Fruit fly (Drosophila melanogaster) whole organism, embryonic: ENCODE data around the gene Nepl14.

Experiments used
- Abd-B ChIP-seq: fragments of 200-800 bp; sonication (Bioruptor generic); optimal IDR thresholded peaks from 2 replicates; lab custom pipeline; 2018; ENCODE audit warnings: missing biosample characterization, mild to moderate bottlenecking, missing genetic modification characterization, moderate library complexity
- Bdp1 ChIP-seq: fragments of 200-800 bp; sonication (Bioruptor generic); optimal IDR thresholded peaks from 3 replicates; lab custom pipeline; 2016; ENCODE audit warnings: missing biosample characterization, missing genetic modification characterization
- C15 ChIP-seq: fragments of 200-800 bp; sonication (Bioruptor generic); IDR thresholded peaks from 3 replicates; pipeline ENCODE4 v1.3.6; 2022; ENCODE audit warnings: missing biosample characterization, missing genetic modification characterization
- CG10565 ChIP-seq: fragments of 200-800 bp; sonication (Bioruptor generic); optimal IDR thresholded peaks from 3 replicates; lab custom pipeline; 2016; ENCODE audit warnings: missing biosample characterization, mild to moderate bottlenecking, missing genetic modification characterization
- CG12071 ChIP-seq: fragments of 200-800 bp; sonication (Bioruptor generic); optimal IDR thresholded peaks from 3 replicates; lab custom pipeline; 2018; ENCODE audit warnings: missing biosample characterization, mild to moderate bottlenecking, missing genetic modification characterization
- CG12769 ChIP-seq: fragments of 200-800 bp; sonication (Bioruptor generic); optimal IDR thresholded peaks from 2 replicates; lab custom pipeline; 2019; ENCODE audit warnings: missing biosample characterization, mild to moderate bottlenecking, missing genetic modification characterization, moderate library complexity
- CG13287 ChIP-seq: fragments of 200-800 bp; sonication (Bioruptor generic); IDR thresholded peaks from 2 replicates; pipeline ENCODE4 v1.3.6; 2022; ENCODE audit warnings: missing biosample characterization, missing genetic modification characterization; ENCODE audit not compliant: partially characterized antibody
- CG15269 ChIP-seq: fragments of 200-800 bp; sonication (Bioruptor generic); optimal IDR thresholded peaks from 2 replicates; lab custom pipeline; 2018; ENCODE audit warnings: missing biosample characterization, mild to moderate bottlenecking, missing genetic modification characterization, moderate library complexity
- CG16813 ChIP-seq: fragments of 200-800 bp; sonication (Bioruptor generic); IDR thresholded peaks from 3 replicates; pipeline ENCODE4 v1.3.6; 2022; ENCODE audit warnings: missing biosample characterization, missing genetic modification characterization; ENCODE audit not compliant: partially characterized antibody
- CG17612 ChIP-seq: fragments of 200-800 bp; sonication (Bioruptor generic); IDR thresholded peaks from 2 replicates; pipeline ENCODE4 v1.3.6; 2022; ENCODE audit warnings: missing biosample characterization, missing genetic modification characterization
- CG2712 ChIP-seq: fragments of 200-800 bp; optimal IDR thresholded peaks from 3 replicates; lab custom pipeline; 2019; ENCODE audit warnings: missing biosample characterization, mild to moderate bottlenecking, missing genetic modification characterization, moderate library complexity
- CG33557 ChIP-seq: fragments of 200-800 bp; sonication (Bioruptor generic); optimal IDR thresholded peaks from 2 replicates; lab custom pipeline; 2019; ENCODE audit warnings: missing biosample characterization, mild to moderate bottlenecking, missing genetic modification characterization, moderate library complexity
- CG34376 ChIP-seq: fragments of 200-800 bp; sonication (Bioruptor generic); optimal IDR thresholded peaks from 2 replicates; lab custom pipeline; 2018; ENCODE audit warnings: missing biosample characterization, mild to moderate bottlenecking, missing genetic modification characterization
- CG42726 ChIP-seq: fragments of 200-800 bp; sonication (Bioruptor generic); IDR thresholded peaks from 2 replicates; pipeline ENCODE4 v1.3.6; 2022; ENCODE audit warnings: missing biosample characterization, missing genetic modification characterization; ENCODE audit not compliant: partially characterized antibody
- CG5953 ChIP-seq: fragments of 200-800 bp; sonication (Bioruptor generic); IDR thresholded peaks from 2 replicates; pipeline ENCODE4 v1.3.6; 2022; ENCODE audit warnings: missing biosample characterization, missing genetic modification characterization
- CG7372 ChIP-seq: fragments of 200-800 bp; sonication (Bioruptor generic); IDR thresholded peaks from 2 replicates; pipeline ENCODE4 v1.3.6; 2022; ENCODE audit warnings: missing biosample characterization, missing genetic modification characterization
- CG7839 ChIP-seq: fragments of 200-800 bp; sonication (Bioruptor generic); optimal IDR thresholded peaks from 3 replicates; lab custom pipeline; 2018; ENCODE audit warnings: missing biosample characterization, mild to moderate bottlenecking, missing genetic modification characterization, moderate library complexity
- CG8281 ChIP-seq: fragments of 200-800 bp; sonication (Bioruptor generic); optimal IDR thresholded peaks from 2 replicates; lab custom pipeline; 2018; ENCODE audit warnings: missing biosample characterization, mild to moderate bottlenecking, missing genetic modification characterization, moderate library complexity
- CG9727 ChIP-seq: fragments of 200-800 bp; sonication (Bioruptor generic); optimal IDR thresholded peaks from 3 replicates; lab custom pipeline; 2017; ENCODE audit warnings: missing biosample characterization, mild to moderate bottlenecking, missing genetic modification characterization
- D ChIP-seq, 2 experiments: fragments of 200-800 bp in 1 of 2; fragments of >200 bp in 1 of 2; sonication (Bioruptor generic) in 1 of 2; optimal IDR thresholded peaks; 2 replicates in 1 of 2; 3 replicates in 1 of 2; lab custom pipeline; 2017; ENCODE audit warnings: mild to moderate bottlenecking in 1 of 2, missing biosample characterization in 1 of 2, missing genetic modification characterization in 1 of 2, missing genetic modification reagents in 1 of 2
- Dbx ChIP-seq: fragments of 200-800 bp; sonication (Bioruptor generic); IDR thresholded peaks from 3 replicates; pipeline ENCODE4 v1.3.6; 2022; ENCODE audit warnings: missing biosample characterization, missing genetic modification characterization
- Dfd ChIP-seq, 2 experiments: fragments of >200 bp; optimal IDR thresholded peaks; 2 replicates each; lab custom pipeline; 2017; ENCODE audit warnings: missing biosample characterization in 2 of 2, missing genetic modification characterization in 2 of 2
- HLHmδ ChIP-seq: fragments of 200-800 bp; sonication (Bioruptor generic); optimal IDR thresholded peaks from 2 replicates; lab custom pipeline; 2018; ENCODE audit warnings: missing biosample characterization, mild to moderate bottlenecking, missing genetic modification characterization, moderate library complexity
- Hr78 ChIP-seq, 2 experiments: fragments of 200-800 bp in 1 of 2; fragments of >200 bp in 1 of 2; sonication (Bioruptor generic) in 1 of 2; optimal IDR thresholded peaks; 2 replicates each; lab custom pipeline; 2017 to 2019; ENCODE audit warnings: missing biosample characterization in 2 of 2, missing genetic modification characterization in 2 of 2, mild to moderate bottlenecking in 1 of 2, moderate library complexity in 1 of 2
- Hsf ChIP-seq: fragments of 200-800 bp; sonication (Bioruptor generic); optimal IDR thresholded peaks from 3 replicates; lab custom pipeline; 2016; ENCODE audit warnings: missing biosample characterization, missing genetic modification characterization
- Lim3 ChIP-seq: fragments of 200-800 bp; sonication (Bioruptor generic); IDR thresholded peaks from 2 replicates; pipeline ENCODE4 v1.3.6; 2022; ENCODE audit warnings: missing biosample characterization, missing genetic modification characterization
- MESR4 ChIP-seq: fragments of 200-800 bp; sonication (Bioruptor generic); optimal IDR thresholded peaks from 2 replicates; lab custom pipeline; 2018; ENCODE audit warnings: missing biosample characterization, mild to moderate bottlenecking, missing genetic modification characterization, moderate library complexity
- TFAM ChIP-seq: fragments of 200-800 bp; sonication (Bioruptor generic); optimal IDR thresholded peaks from 2 replicates; lab custom pipeline; 2017; ENCODE audit warnings: missing biosample characterization, missing genetic modification characterization, inconsistent platforms
- ab ChIP-seq: fragments of 200-800 bp; sonication (Bioruptor generic); optimal IDR thresholded peaks from 2 replicates; lab custom pipeline; 2016; ENCODE audit warnings: missing biosample characterization, missing genetic modification characterization
- abd-A ChIP-seq: fragments of 200-800 bp; sonication (Bioruptor generic); optimal IDR thresholded peaks from 3 replicates; lab custom pipeline; 2019; ENCODE audit warnings: missing biosample characterization, mild to moderate bottlenecking, missing genetic modification characterization, moderate library complexity
- ap ChIP-seq: fragments of 200-800 bp; sonication (Bioruptor generic); IDR thresholded peaks from 2 replicates; pipeline ENCODE4 v1.3.6; 2022; ENCODE audit warnings: missing biosample characterization, missing genetic modification characterization
- bbx ChIP-seq: fragments of 200-800 bp; sonication (Bioruptor generic); IDR thresholded peaks from 2 replicates; pipeline ENCODE4 v1.3.6; 2022; ENCODE audit warnings: missing biosample characterization, missing genetic modification characterization; ENCODE audit not compliant: partially characterized antibody
- cg ChIP-seq: fragments of 200-800 bp; sonication (Bioruptor generic); optimal IDR thresholded peaks from 3 replicates; lab custom pipeline; 2019; ENCODE audit warnings: missing biosample characterization, mild to moderate bottlenecking, missing genetic modification characterization, moderate library complexity
- chinmo ChIP-seq: fragments of 200-800 bp; sonication (Bioruptor generic); IDR thresholded peaks from 4 replicates; pipeline ENCODE4 v1.3.6; 2022; ENCODE audit warnings: missing biosample characterization, missing genetic modification characterization; ENCODE audit not compliant: partially characterized antibody
- ci ChIP-seq: fragments of 200-800 bp; sonication (Bioruptor generic); IDR thresholded peaks from 3 replicates; pipeline ENCODE4 v1.3.6; 2022; ENCODE audit warnings: missing biosample characterization, missing genetic modification characterization
- crc ChIP-seq: fragments of 200-800 bp; sonication (Bioruptor generic); optimal IDR thresholded peaks from 2 replicates; lab custom pipeline; 2016; ENCODE audit warnings: missing biosample characterization, missing genetic modification characterization
- cwo ChIP-seq: fragments of 200-800 bp; sonication (Bioruptor generic); optimal IDR thresholded peaks from 3 replicates; lab custom pipeline; 2017; ENCODE audit warnings: missing biosample characterization, missing genetic modification characterization, mild to moderate bottlenecking, moderate library complexity, missing genetic modification reagents
- grn ChIP-seq: fragments of 200-800 bp; sonication (Bioruptor generic); optimal IDR thresholded peaks from 3 replicates; lab custom pipeline; 2017; ENCODE audit warnings: missing biosample characterization, missing genetic modification characterization
- ind ChIP-seq: fragments of 200-800 bp; sonication (Bioruptor generic); optimal IDR thresholded peaks from 3 replicates; lab custom pipeline; 2016; ENCODE audit warnings: missing biosample characterization, missing genetic modification characterization
- jumu ChIP-seq: fragments of 200-800 bp; sonication (Bioruptor generic); optimal IDR thresholded peaks from 3 replicates; lab custom pipeline; 2016; ENCODE audit warnings: missing biosample characterization, missing genetic modification characterization
- lmd ChIP-seq: fragments of 200-800 bp; sonication (Bioruptor generic); IDR thresholded peaks from 2 replicates; pipeline ENCODE4 v1.3.6; 2022; ENCODE audit warnings: missing biosample characterization, missing genetic modification characterization
- mirr ChIP-seq: fragments of 200-800 bp; sonication (Bioruptor generic); optimal IDR thresholded peaks from 3 replicates; lab custom pipeline; 2018; ENCODE audit warnings: missing biosample characterization, mild to moderate bottlenecking, missing genetic modification characterization
- nmo ChIP-seq: fragments of 200-800 bp; sonication (Bioruptor generic); optimal IDR thresholded peaks from 2 replicates; lab custom pipeline; 2018; ENCODE audit warnings: missing biosample characterization, mild to moderate bottlenecking, missing genetic modification characterization, moderate library complexity
- nom ChIP-seq: fragments of 200-800 bp; sonication (Bioruptor generic); optimal IDR thresholded peaks from 2 replicates; lab custom pipeline; 2017; ENCODE audit warnings: missing biosample characterization, missing genetic modification characterization, mild to moderate bottlenecking, moderate library complexity, missing genetic modification reagents
- onecut ChIP-seq: fragments of 200-800 bp; sonication (Bioruptor generic); IDR thresholded peaks from 2 replicates; pipeline ENCODE4 v1.3.6; 2022; ENCODE audit warnings: missing biosample characterization, missing genetic modification characterization
- psq ChIP-seq: fragments of 200-800 bp; sonication (Bioruptor generic); optimal IDR thresholded peaks from 2 replicates; lab custom pipeline; 2017; ENCODE audit warnings: missing biosample characterization, missing genetic modification characterization
- rib ChIP-seq: fragments of 200-800 bp; sonication (Bioruptor generic); IDR thresholded peaks from 2 replicates; pipeline ENCODE4 v1.3.6; 2022; ENCODE audit warnings: missing biosample characterization, missing genetic modification characterization
- sens ChIP-seq: fragments of 200-800 bp; sonication (Bioruptor generic); peaks from one replicate; lab custom pipeline; 2016; ENCODE audit warnings: missing biosample characterization, missing genetic modification characterization
- so ChIP-seq: fragments of 200-800 bp; sonication (Bioruptor generic); IDR thresholded peaks from 3 replicates; pipeline ENCODE4 v1.3.6; 2022; ENCODE audit warnings: missing biosample characterization, missing genetic modification characterization
- sug ChIP-seq: fragments of 200-800 bp; optimal IDR thresholded peaks from 2 replicates; lab custom pipeline; 2019; ENCODE audit warnings: missing biosample characterization, mild to moderate bottlenecking, missing genetic modification characterization, moderate library complexity
- tx ChIP-seq: fragments of 200-800 bp; sonication (Bioruptor generic); optimal IDR thresholded peaks from 2 replicates; lab custom pipeline; 2016; ENCODE audit warnings: missing biosample characterization, missing genetic modification characterization

The Nepl14 gene

dm6 chr3R:22753600-22753894 lies 10.0 kb downstream of the Nepl14 start (continued):
- peak; percentile 50 for TF ChIP-seq HLHmδ (GFP tag; lab: Kevin White, UChicago)
- TF ChIP-seq crc (GFP tag; lab: Kevin White, UChicago), result no peak
- TF ChIP-seq CG2712 (tag; lab: Kevin White, UChicago), result no peak
- no peak for TF ChIP-seq CG8281 (tag; lab: Kevin White, UChicago)
- no peak for TF ChIP-seq lmd (GFP tag; lab: Robert Waterston, UW)
- no peak for TF ChIP-seq C15
- TF ChIP-seq D (optimal IDR thresholded peaks at IDR 0.05; lab: Kevin White, UChicago), result no peak
- no peak for TF ChIP-seq D (GFP tag; optimal IDR thresholded peaks at IDR 0.05; lab: Kevin White, UChicago)
- TF ChIP-seq abd-A (tag; lab: Kevin White, UChicago), result peak; percentile 44
- peak; percentile 53 for TF ChIP-seq cwo (GFP tag; lab: Kevin White, UChicago)
- TF ChIP-seq CG42726 (GFP tag; lab: Robert Waterston, UW), result 0 out of 2 replicates have a peak, but pooled peaks have one; percentile 32
- peak; percentile 27 for TF ChIP-seq CG12071
- TF ChIP-seq sug (tag; lab: Kevin White, UChicago), result peak; percentile 71
- TF ChIP-seq Lim3, result no peak
- no peak for TF ChIP-seq CG10565 (GFP tag; lab: Kevin White, UChicago)
- TF ChIP-seq CG12769, result peak; percentile 27
- TF ChIP-seq psq (GFP tag; lab: Kevin White, UChicago), result no peak
- TF ChIP-seq cg, result peak; percentile 74
- no peak for TF ChIP-seq jumu (GFP tag; lab: Kevin White, UChicago)
- peak in 1 of 2 experiments; percentile 25 for TF ChIP-seq Hr78 (GFP tag; optimal IDR thresholded peaks at IDR 0.05; lab: Kevin White, UChicago)
- peak; percentile 62 for TF ChIP-seq CG34376
- TF ChIP-seq grn (GFP tag; lab: Kevin White, UChicago), result peak; percentile 4
- no peak for TF ChIP-seq CG7372 (GFP tag; lab: Robert Waterston, UW)
- no peak for TF ChIP-seq Dfd (GFP tag; optimal IDR thresholded peaks at IDR 0.05; lab: Kevin White, UChicago)
- TF ChIP-seq ap (GFP tag; lab: Robert Waterston, UW), result no peak
- TF ChIP-seq chinmo (GFP tag; lab: Robert Waterston, UW), result peak; percentile 98
- TF ChIP-seq so, result peak; percentile 65; the same call in 1 of the 3 replicates
- peak; percentile 72 for TF ChIP-seq onecut
- TF ChIP-seq CG5953 (GFP tag; lab: Robert Waterston, UW), result 0 out of 2 replicates have a peak, but pooled peaks have one; percentile 14
- 0 out of 3 replicates have a peak, but pooled peaks have one; percentile 7 for TF ChIP-seq Dbx (GFP tag; lab: Robert Waterston, UW)
- TF ChIP-seq mirr (GFP tag; lab: Kevin White, UChicago), result peak; percentile 70

- TF ChIP-seq Bdp1 (no peak), CG9727 (no peak), ab (GFP tag; lab: Kevin White, UChicago) (no peak), CG7839 (tag; lab: Kevin White, UChicago) (no peak), CG17612 (GFP tag; lab: Robert Waterston, UW) (no peak), onecut (0 out of 2 replicates have a peak, but pooled peaks have one; percentile 28), nom (GFP tag; lab: Kevin White, UChicago) (no peak), bbx (GFP tag; lab: Robert Waterston, UW) (no peak), Hsf (no peak), CG15269 (tag; lab: Kevin White, UChicago) (no peak), nmo (no peak), CG16813 (no peak), MESR4 (no peak), ci (GFP tag; lab: Robert Waterston, UW) (0 out of 3 replicates have a peak, but pooled peaks have one; percentile 9), CG33557 (GFP tag; lab: Kevin White, UChicago) (no peak), rib (GFP tag; lab: Robert Waterston, UW) (no peak), tx (GFP tag; lab: Kevin White, UChicago) (no peak), sens (GFP tag; lab: Kevin White, UChicago) (peak; percentile 37), TFAM (GFP tag; lab: Kevin White, UChicago) (no peak), Abd-B (GFP tag; lab: Kevin White, UChicago) (no peak), ind (GFP tag; lab: Kevin White, UChicago) (no peak), CG13287 (no peak)
Observed at dm6 chr3R:22752929-22753328, 10.6 kb downstream of the Nepl14 start.
